Worm (Caenorhabditis elegans) whole organism, L2 larva: Measurements from ENCODE around the gene C01G12.3.
A peak's percentile ranks its signal among the peaks of the same experiment; 100 is the strongest.

Source experiments
- C34F6.9 ChIP-seq: fragments of 150-350 bp; optimal IDR thresholded peaks from 2 replicates; lab custom pipeline; 2014; ENCODE audit warnings: missing biosample characterization, missing genetic modification characterization
- F13H6.1 ChIP-seq: sonication (generic microtip); optimal IDR thresholded peaks from 2 replicates; lab custom pipeline; 2016; ENCODE audit warnings: missing genetic modification characterization, missing compliant biosample characterization
- R02D3.7 ChIP-seq: fragments of 150-350 bp; optimal IDR thresholded peaks from 2 replicates; lab custom pipeline; 2014; ENCODE audit warnings: missing biosample characterization, missing genetic modification characterization
- Y55F3AM.14 ChIP-seq: fragments of 200-800 bp; sonication (Bioruptor generic); optimal IDR thresholded peaks from 2 replicates; lab custom pipeline; 2018; ENCODE audit warnings: mild to moderate bottlenecking, missing genetic modification characterization, missing compliant biosample characterization
- ZK546.5 ChIP-seq: sonication (generic microtip); optimal IDR thresholded peaks from 2 replicates; lab custom pipeline; 2017; ENCODE audit warnings: missing biosample characterization, missing genetic modification characterization
- alr-1 ChIP-seq: fragments of 150-350 bp; optimal IDR thresholded peaks from 2 replicates; lab custom pipeline; 2014; ENCODE audit warnings: missing biosample characterization, missing genetic modification characterization
- ceh-82 ChIP-seq: fragments of 150-350 bp; optimal IDR thresholded peaks from 2 replicates; lab custom pipeline; 2014; ENCODE audit warnings: missing biosample characterization, missing genetic modification characterization
- crh-2 ChIP-seq: sonication (generic microtip); optimal IDR thresholded peaks from 2 replicates; lab custom pipeline; 2017; ENCODE audit warnings: missing biosample characterization, missing genetic modification characterization
- elt-3 ChIP-seq: sonication (generic microtip); optimal IDR thresholded peaks from 2 replicates; lab custom pipeline; 2017; ENCODE audit warnings: missing biosample characterization, missing genetic modification characterization
- fos-1 ChIP-seq: fragments of 150-350 bp; optimal IDR thresholded peaks from 2 replicates; lab custom pipeline; 2014; ENCODE audit warnings: missing biosample characterization, missing genetic modification characterization
- gmeb-1 ChIP-seq: fragments of 150-350 bp; optimal IDR thresholded peaks from 2 replicates; lab custom pipeline; 2014; ENCODE audit warnings: missing biosample characterization, missing genetic modification characterization
- lin-11 ChIP-seq: fragments of 150-350 bp; sonication (generic microtip); optimal IDR thresholded peaks from 2 replicates; lab custom pipeline; 2014; ENCODE audit warnings: missing biosample characterization, missing genetic modification characterization, inconsistent platforms, mixed read lengths
- lin-13 ChIP-seq: fragments of 150-350 bp; optimal IDR thresholded peaks from 2 replicates; lab custom pipeline; 2014; ENCODE audit warnings: missing biosample characterization, missing genetic modification reagents, missing genetic modification characterization
- lsy-2 ChIP-seq, 2 experiments: fragments of 150-350 bp in 1 of 2; sonication (generic microtip) in 1 of 2; optimal IDR thresholded peaks; 2 replicates each; lab custom pipeline; 2014 to 2017; ENCODE audit warnings: missing biosample characterization in 2 of 2, missing genetic modification characterization in 2 of 2
- mab-5 ChIP-seq: fragments of 150-350 bp; optimal IDR thresholded peaks from 2 replicates; lab custom pipeline; 2014; ENCODE audit warnings: missing biosample characterization, missing genetic modification characterization
- mdl-1 ChIP-seq, 2 experiments: fragments of 150-350 bp in 1 of 2; sonication (generic microtip) in 1 of 2; optimal IDR thresholded peaks; 2 replicates each; lab custom pipeline; 2017; ENCODE audit warnings: missing biosample characterization in 2 of 2, missing genetic modification characterization in 2 of 2
- nhr-10 ChIP-seq: sonication (generic microtip); optimal IDR thresholded peaks from 2 replicates; lab custom pipeline; 2017; ENCODE audit warnings: missing biosample characterization, missing genetic modification characterization
- nhr-11 ChIP-seq: fragments of 150-350 bp; optimal IDR thresholded peaks from 2 replicates; lab custom pipeline; 2014; ENCODE audit warnings: missing biosample characterization, missing genetic modification characterization
- nhr-12 ChIP-seq: fragments of 150-350 bp; optimal IDR thresholded peaks from 2 replicates; lab custom pipeline; 2014; ENCODE audit warnings: missing biosample characterization, missing genetic modification characterization
- nhr-129 ChIP-seq: fragments of 150-350 bp; optimal IDR thresholded peaks from 2 replicates; lab custom pipeline; 2014; ENCODE audit warnings: missing biosample characterization, missing genetic modification characterization
- nhr-21 ChIP-seq: fragments of 150-350 bp; optimal IDR thresholded peaks from 2 replicates; lab custom pipeline; 2014; ENCODE audit warnings: missing biosample characterization, missing genetic modification characterization
- nhr-23 ChIP-seq: fragments of 150-350 bp; optimal IDR thresholded peaks from 2 replicates; lab custom pipeline; 2014; ENCODE audit warnings: missing biosample characterization, missing genetic modification reagents, missing genetic modification characterization
- nhr-237 ChIP-seq: fragments of 150-350 bp; optimal IDR thresholded peaks from 2 replicates; lab custom pipeline; 2014; ENCODE audit warnings: missing biosample characterization, missing genetic modification characterization
- nhr-25 ChIP-seq: fragments of 150-350 bp; sonication (generic microtip); optimal IDR thresholded peaks from 3 replicates; lab custom pipeline; 2014; ENCODE audit warnings: missing biosample characterization, missing genetic modification characterization
- nhr-6 ChIP-seq: fragments of 150-350 bp; optimal IDR thresholded peaks from 2 replicates; lab custom pipeline; 2014; ENCODE audit warnings: missing biosample characterization, missing genetic modification characterization
- nhr-77 ChIP-seq: fragments of 150-350 bp; optimal IDR thresholded peaks from 2 replicates; lab custom pipeline; 2014; ENCODE audit warnings: missing biosample characterization, missing genetic modification characterization
- sem-4 ChIP-seq: fragments of 150-350 bp; optimal IDR thresholded peaks from 2 replicates; lab custom pipeline; 2014; ENCODE audit warnings: missing biosample characterization, missing genetic modification reagents, missing genetic modification characterization
- skn-1 ChIP-seq: sonication (generic microtip); optimal IDR thresholded peaks from 2 replicates; lab custom pipeline; 2017; ENCODE audit warnings: missing biosample characterization, missing genetic modification characterization
- sma-3 ChIP-seq: sonication (generic microtip); optimal IDR thresholded peaks from 2 replicates; lab custom pipeline; 2016; ENCODE audit warnings: missing genetic modification reagents, missing genetic modification characterization, missing compliant biosample characterization
- sma-9 ChIP-seq, 2 experiments: fragments of 150-350 bp in 1 of 2; sonication (generic microtip) in 1 of 2; optimal IDR thresholded peaks; 2 replicates each; lab custom pipeline; 2014 to 2016; ENCODE audit warnings: missing genetic modification characterization in 2 of 2, mild to moderate bottlenecking in 1 of 2, missing biosample characterization in 1 of 2, missing compliant biosample characterization in 1 of 2, missing genetic modification reagents in 1 of 2, moderate library complexity in 1 of 2
- snpc-4 ChIP-seq: fragments of 150-350 bp; optimal IDR thresholded peaks from 2 replicates; lab custom pipeline; 2014; ENCODE audit warnings: missing biosample characterization, missing genetic modification characterization
- unc-55 ChIP-seq: fragments of 150-350 bp; sonication (generic microtip); optimal IDR thresholded peaks from 3 replicates; lab custom pipeline; 2014; ENCODE audit warnings: missing biosample characterization, missing genetic modification reagents, missing genetic modification characterization
- zag-1 ChIP-seq: fragments of 150-350 bp; optimal IDR thresholded peaks from 2 replicates; lab custom pipeline; 2014; ENCODE audit warnings: missing biosample characterization, missing genetic modification characterization
- ztf-1 ChIP-seq: fragments of 200-800 bp; sonication (Bioruptor generic); conservative IDR thresholded peaks from 2 replicates; pipeline ENCODE4 v1.3.6; 2022; ENCODE audit warnings: missing genetic modification characterization, missing compliant biosample characterization
- ztf-4 ChIP-seq: fragments of 150-350 bp; optimal IDR thresholded peaks from 2 replicates; lab custom pipeline; 2014; ENCODE audit warnings: missing biosample characterization, missing genetic modification characterization

C01G12.3 gene

ce11 chrII:14570541-14571160 is 11.5 kb downstream of the C01G12.3 start:
- no peak for TF ChIP-seq sem-4 (tag; lab: Kevin White, UChicago)
- TF ChIP-seq elt-3 = no peak
- peak; percentile 42 for TF ChIP-seq nhr-129 (tag; lab: Kevin White, UChicago)
- peak; percentile 54 for TF ChIP-seq F13H6.1 (tag; lab: Kevin White, UChicago)
- no peak for TF ChIP-seq lsy-2 (tag; optimal IDR thresholded peaks at IDR 0.05; lab: Kevin White, UChicago)

- no peak for TF ChIP-seq ceh-82 (tag; lab: Kevin White, UChicago)
- no peak for TF ChIP-seq nhr-10 (tag; lab: Kevin White, UChicago)
- TF ChIP-seq unc-55 (GFP tag; lab: Kevin White, UChicago) = peak; percentile 19
- TF ChIP-seq F13H6.1 (tag; lab: Kevin White, UChicago) = peak; percentile 28
- TF ChIP-seq mab-5 (tag; lab: Kevin White, UChicago) = no peak
- TF ChIP-seq nhr-12 (tag; lab: Kevin White, UChicago) = no peak
- no peak for TF ChIP-seq skn-1 (tag; lab: Kevin White, UChicago)
- TF ChIP-seq lin-11 = no peak
- peak in 1 of 2 experiments; percentile 34 for TF ChIP-seq lsy-2 (tag; optimal IDR thresholded peaks at IDR 0.05; lab: Kevin White, UChicago)
- no peak for TF ChIP-seq zag-1
- TF ChIP-seq lin-13 = no peak
- TF ChIP-seq sma-9 (GFP tag; optimal IDR thresholded peaks at IDR 0.05; lab: Kevin White, UChicago) = peak; percentile 5
- TF ChIP-seq sma-9 (tag; optimal IDR thresholded peaks at IDR 0.05; lab: Kevin White, UChicago) = no peak
- TF ChIP-seq alr-1 = no peak
These were observed 12.8 kb downstream of the C01G12.3 start for ce11 chrII:14569322-14569721.

DNA sequence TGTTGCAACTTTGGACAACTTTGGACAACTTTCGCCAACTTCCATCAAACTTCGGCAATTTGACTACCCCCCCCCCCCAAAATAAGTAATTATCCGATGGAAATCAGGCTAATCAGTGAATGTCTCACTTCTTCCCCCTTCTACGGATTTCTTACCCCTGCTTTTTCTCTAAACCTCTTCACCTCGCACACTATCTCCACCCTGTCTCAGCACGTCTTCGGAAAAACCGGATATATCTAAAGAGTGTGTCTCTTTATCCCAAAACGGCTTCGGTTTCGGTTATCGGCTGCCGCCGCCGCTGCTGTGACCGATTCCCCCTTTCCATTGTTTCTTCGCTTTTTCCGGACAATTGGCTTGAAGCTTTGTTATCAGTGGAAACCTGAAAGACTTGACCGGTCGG is 14.3 kb downstream of the C01G12.3 start:
- TF ChIP-seq ztf-1 (GFP tag; lab: Robert Waterston, UW) = no peak
- no peak for TF ChIP-seq nhr-23 (tag; lab: Kevin White, UChicago)
- TF ChIP-seq nhr-77 (tag; lab: Kevin White, UChicago) = no peak
- TF ChIP-seq nhr-237 (tag; lab: Kevin White, UChicago) = no peak
- no peak for TF ChIP-seq nhr-11 (tag; lab: Kevin White, UChicago)
- no peak for TF ChIP-seq nhr-21
- TF ChIP-seq mab-5 (tag; lab: Kevin White, UChicago) = no peak
- TF ChIP-seq, all 48 proteins: peak for 0

- TF ChIP-seq sma-3 (GFP tag; lab: Kevin White, UChicago) = peak; percentile 27
- peak; percentile 16 to 93 for TF ChIP-seq lsy-2 (tag; optimal IDR thresholded peaks at IDR 0.05; lab: Kevin White, UChicago)
- TF ChIP-seq unc-55 (GFP tag; lab: Kevin White, UChicago) = peak; percentile 23
These were observed 18.2 kb downstream of the C01G12.3 start for ce11 chrII:14563766-14564370.

DNA sequence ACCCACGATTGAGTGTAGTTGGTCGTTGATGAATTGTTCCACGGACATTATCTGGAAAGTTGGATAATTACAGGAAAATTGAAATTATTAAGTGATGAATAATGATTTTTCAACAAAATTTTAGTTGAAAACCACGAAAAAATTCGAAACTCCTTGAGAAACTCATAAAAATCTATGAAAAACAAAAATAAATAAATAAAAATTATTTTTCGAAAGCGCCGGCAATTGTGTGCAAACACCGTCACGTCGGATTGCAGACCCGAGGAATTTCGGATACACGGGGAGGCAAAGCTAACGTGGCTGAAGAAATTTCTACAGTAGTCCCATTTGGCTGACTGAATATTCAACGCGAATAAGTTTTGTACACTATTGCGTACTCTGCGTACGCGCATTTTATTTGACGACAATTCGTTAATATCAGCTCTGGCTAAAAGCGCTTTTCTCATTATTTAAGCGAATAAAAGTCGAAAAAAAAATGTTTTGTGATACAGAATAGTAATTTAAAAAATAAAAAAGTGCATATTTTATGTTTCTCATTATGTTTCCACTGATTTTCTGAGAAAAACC is 20.5 kb downstream of the C01G12.3 start, which contains the start of gene mog-4:
TSS of gene mog-4 (minus strand) at position 51 of the 567 bp plus-strand sequence.
- TF ChIP-seq F13H6.1 (tag; lab: Kevin White, UChicago) (peak; percentile 94), zag-1 (peak; percentile 56), nhr-77 (tag; lab: Kevin White, UChicago) (peak; percentile 92), ZK546.5 (tag; lab: Kevin White, UChicago) (peak; percentile 74), R02D3.7 (tag; lab: Kevin White, UChicago) (peak; percentile 21), mab-5 (tag; lab: Kevin White, UChicago) (peak; percentile 67), mdl-1 (tag; optimal IDR thresholded peaks at IDR 0.05; lab: Kevin White, UChicago) (peak in 1 of 2 experiments; percentile 80), crh-2 (tag; lab: Kevin White, UChicago) (peak; percentile 87), sma-3 (GFP tag; lab: Kevin White, UChicago) (peak; percentile 99), snpc-4 (tag; lab: Kevin White, UChicago) (peak; percentile 60), gmeb-1 (peak; percentile 81), fos-1 (tag; lab: Kevin White, UChicago) (peak; percentile 81), lsy-2 (tag; optimal IDR thresholded peaks at IDR 0.05; lab: Kevin White, UChicago) (peak; percentile 96 to 99), nhr-237 (tag; lab: Kevin White, UChicago) (peak; percentile 67), ztf-4 (tag; lab: Kevin White, UChicago) (peak; percentile 46), unc-55 (GFP tag; lab: Kevin White, UChicago) (peak; percentile 84), nhr-25 (peak; percentile 87), sem-4 (tag; lab: Kevin White, UChicago) (peak; percentile 17), nhr-21 (peak; percentile 91), C34F6.9 (peak; percentile 85), nhr-129 (tag; lab: Kevin White, UChicago) (peak; percentile 69), lin-13 (peak; percentile 92), nhr-6 (peak; percentile 73), Y55F3AM.14 (GFP tag; lab: Kevin White, UChicago) (peak; percentile 87)
